Fruit fly (Drosophila melanogaster): ENCODE results near the gene Rel.

Rel gene

dm6 chr3R:9033619-9034401, 14.0 kb downstream of the Rel start (continued):
- TF ChIP-seq kah (GFP tag; optimal IDR thresholded peaks at IDR 0.05) (peak; percentile 72), lab (GFP tag; optimal IDR thresholded peaks at IDR 0.05) (peak; percentile 88), bigmax (GFP tag; optimal IDR thresholded peaks at IDR 0.05) (no peak), H2.0 (GFP tag; IDR thresholded peaks at IDR 0.05) (no peak; the same call in 1 of the 2 replicates), CG4360 (GFP tag; IDR thresholded peaks at IDR 0.05) (peak; percentile 94), Blimp-1 (GFP tag; optimal IDR thresholded peaks at IDR 0.05) (peak; percentile 73), MTF-1 (GFP tag; optimal IDR thresholded peaks at IDR 0.05; ENCODE audit: borderline replicate concordance) (peak; percentile 21), Fer3 (tag; optimal IDR thresholded peaks at IDR 0.05) (peak; percentile 73), knrl (GFP tag; IDR thresholded peaks at IDR 0.05; ENCODE audit: partially characterized antibody) (no peak), CG15073 (GFP tag; optimal IDR thresholded peaks at IDR 0.05) (peak; percentile 14), trh (GFP tag; optimal IDR thresholded peaks at IDR 0.05) (no peak), Abd-B (GFP tag; optimal IDR thresholded peaks at IDR 0.05) (peak; percentile 72), CG30020 (tag; optimal IDR thresholded peaks at IDR 0.05) (peak; percentile 75), Elba2 (GFP tag; optimal IDR thresholded peaks at IDR 0.05) (peak; percentile 20), CG2199 (GFP tag; IDR thresholded peaks at IDR 0.05) (peak; percentile 90), CG2875 (GFP tag; optimal IDR thresholded peaks at IDR 0.05) (peak; percentile 69), yki (optimal IDR thresholded peaks at IDR 0.05) (peak; percentile 95), CG2202 (tag; optimal IDR thresholded peaks at IDR 0.05) (peak; percentile 29), CG14441 (GFP tag; IDR thresholded peaks at IDR 0.05) (0 out of 2 replicates have a peak, but pooled peaks have one; percentile 37), dpn (GFP tag; optimal IDR thresholded peaks at IDR 0.05) (peak; percentile 42 to 73), crol (GFP tag; IDR thresholded peaks at IDR 0.05) (no peak), gsb-n (tag; optimal IDR thresholded peaks at IDR 0.05) (peak; percentile 80), luna (GFP tag; optimal IDR thresholded peaks at IDR 0.05) (no peak), Hmr (GFP tag; optimal IDR thresholded peaks at IDR 0.05) (peak; percentile 91), maf-S (GFP tag; optimal IDR thresholded peaks at IDR 0.05) (peak; percentile 25), CG1832 (GFP tag; optimal IDR thresholded peaks at IDR 0.05) (no peak), psq (GFP tag; optimal IDR thresholded peaks at IDR 0.05) (peak; percentile 55), fd3F (GFP tag; optimal IDR thresholded peaks at IDR 0.05) (peak; percentile 70), CG9876 (GFP tag; optimal IDR thresholded peaks at IDR 0.05) (no peak), CG15601 (tag; optimal IDR thresholded peaks at IDR 0.05) (peak; percentile 85), fd96Cb (tag; optimal IDR thresholded peaks at IDR 0.05) (peak; percentile 66), CG17912 (GFP tag; optimal IDR thresholded peaks at IDR 0.05) (peak; percentile 54), lbe (GFP tag; optimal IDR thresholded peaks at IDR 0.05) (peak; percentile 70), Hmx (GFP tag; optimal IDR thresholded peaks at IDR 0.05) (peak; percentile 32), Mes4 (GFP tag; optimal IDR thresholded peaks at IDR 0.05) (peak; percentile 50), Bgb (GFP tag; IDR thresholded peaks at IDR 0.05; ENCODE audit: partially characterized antibody) (peak; percentile 50; the same call in 1 of the 2 replicates), CG4820 (GFP tag; optimal IDR thresholded peaks at IDR 0.05) (peak; percentile 48), row (GFP tag; IDR thresholded peaks at IDR 0.05) (peak; percentile 95), CG5953 (GFP tag; IDR thresholded peaks at IDR 0.05) (no peak), sens (GFP tag) (peak; percentile 96), CG12071 (GFP tag; optimal IDR thresholded peaks at IDR 0.05) (no peak), Fer2 (tag; optimal IDR thresholded peaks at IDR 0.05) (peak; percentile 74), CG7745 (tag; optimal IDR thresholded peaks at IDR 0.05) (peak; percentile 65), vvl (GFP tag; IDR thresholded peaks at IDR 0.05) (peak; percentile 37; the same call in 1 of the 2 replicates), CG1792 (GFP tag; optimal IDR thresholded peaks at IDR 0.05) (no peak), zf30C (GFP tag; optimal IDR thresholded peaks at IDR 0.05) (no peak), cg (GFP tag; optimal IDR thresholded peaks at IDR 0.05) (no peak), pnt (GFP tag; optimal IDR thresholded peaks at IDR 0.05) (no peak), cad (GFP tag; optimal IDR thresholded peaks at IDR 0.05) (peak; percentile 2)
